Worm (Caenorhabditis elegans) whole organism, midembryonic: Measurements from ENCODE around the gene nhr-176.

ENCODE experiments used
- T22C8.4 ChIP-seq: fragments of 200-800 bp; sonication (Bioruptor generic); IDR thresholded peaks from 2 replicates; pipeline ENCODE4 v1.3.6; 2022; ENCODE audit warnings: missing genetic modification characterization, missing compliant biosample characterization
- cog-1 ChIP-seq: sonication (generic microtip); optimal IDR thresholded peaks from 2 replicates; lab custom pipeline; 2016; ENCODE audit warnings: missing genetic modification characterization, missing compliant biosample characterization

DNA sequence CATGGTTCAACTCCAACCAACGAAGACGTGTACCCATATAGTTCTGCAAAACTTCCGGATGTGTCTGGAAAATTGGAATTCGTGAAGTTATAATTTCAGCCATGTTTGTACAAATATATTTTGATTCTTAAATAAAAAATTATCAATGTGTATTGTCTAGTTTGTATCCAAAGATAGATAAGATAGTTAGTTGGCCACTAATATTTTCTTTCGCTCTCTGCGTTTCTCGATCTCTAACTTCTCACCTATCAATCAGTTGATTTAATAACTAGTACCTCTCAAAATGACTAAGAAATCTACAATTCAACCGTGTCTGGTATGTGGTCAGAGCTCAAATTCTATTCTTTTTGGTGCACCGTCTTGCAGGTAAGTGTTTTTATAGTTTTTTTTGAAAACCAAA is at the start of gene nhr-176:
- no peak for TF ChIP-seq cog-1 (tag; lab: Kevin White, UChicago)
- no peak for TF ChIP-seq T22C8.4 (GFP tag; lab: Robert Waterston, UW)
